Worm (Caenorhabditis elegans) whole organism, young adult: ENCODE measurements around the gene denn-4.

Experiments
- B0019.2 ChIP-seq: fragments of 200-800 bp; sonication (Bioruptor generic); conservative IDR thresholded peaks from 2 replicates; pipeline ENCODE4 v1.3.6; 2022; ENCODE audit warnings: missing genetic modification reagents, missing genetic modification characterization, missing compliant biosample characterization
- B0035.1 ChIP-seq: sonication (generic microtip); optimal IDR thresholded peaks from 2 replicates; lab custom pipeline; 2016; ENCODE audit warnings: missing genetic modification characterization, mild to moderate bottlenecking, missing compliant biosample characterization, missing genotype, missing genetic modification reagents
- B0336.3 ChIP-seq: fragments of 200-800 bp; sonication (Bioruptor generic); IDR thresholded peaks from 2 replicates; pipeline ENCODE4 v1.3.6; 2022; ENCODE audit warnings: missing genetic modification characterization, missing compliant biosample characterization
- D2030.7 ChIP-seq: fragments of 200-800 bp; sonication (Bioruptor generic); IDR thresholded peaks from 2 replicates; pipeline ENCODE4 v1.3.6; 2022; ENCODE audit warnings: missing genetic modification reagents, missing genetic modification characterization, missing compliant biosample characterization
- F10E7.11 ChIP-seq: sonication (generic microtip); optimal IDR thresholded peaks from 2 replicates; lab custom pipeline; 2017; ENCODE audit warnings: mild to moderate bottlenecking, missing genetic modification characterization, moderate library complexity, missing compliant biosample characterization
- F55B11.4 ChIP-seq: sonication (generic microtip); optimal IDR thresholded peaks from 2 replicates; lab custom pipeline; 2016; ENCODE audit warnings: missing compliant biosample characterization, missing genetic modification characterization, borderline replicate concordance; ENCODE audit not compliant: insufficient read depth
- K11D2.4 ChIP-seq: fragments of 200-800 bp; sonication (Bioruptor generic); IDR thresholded peaks from 2 replicates; pipeline ENCODE4 v1.3.6; 2022; ENCODE audit warnings: missing genetic modification reagents, missing genetic modification characterization, missing compliant biosample characterization
- T26A5.8 ChIP-seq: sonication (generic microtip); optimal IDR thresholded peaks from 2 replicates; lab custom pipeline; 2016; ENCODE audit warnings: missing genetic modification characterization, missing compliant biosample characterization
- Y56A3A.18 ChIP-seq: fragments of 200-800 bp; sonication (Bioruptor generic); IDR thresholded peaks from 2 replicates; pipeline ENCODE4 v1.3.6; 2022; ENCODE audit warnings: missing genetic modification reagents, missing genetic modification characterization, missing compliant biosample characterization
- Y67H2A.10 ChIP-seq: fragments of 200-800 bp; sonication (Bioruptor generic); conservative IDR thresholded peaks from 2 replicates; pipeline ENCODE4 v1.3.6; 2022; ENCODE audit warnings: missing genetic modification reagents, missing genetic modification characterization, missing compliant biosample characterization
- ama-1 ChIP-seq, 3 experiments: fragments of 150-350 bp in 1 of 3; sonication (generic microtip) in 2 of 3; optimal IDR thresholded peaks; 2 replicates each; lab custom pipeline; 2014 to 2018; ENCODE audit warnings: missing biosample characterization in 2 of 3, missing genetic modification characterization in 2 of 3, missing genetic modification reagents in 2 of 3
- cebp-1 ChIP-seq, 2 experiments: fragments of 200-800 bp in 1 of 2; sonication (Bioruptor generic) in 1 of 2; sonication (generic microtip) in 1 of 2; IDR thresholded peaks in 1 of 2; optimal IDR thresholded peaks in 1 of 2; 2 replicates each; pipeline versions ENCODE4 v1.3.6 to Lab custom; 2017 to 2022; ENCODE audit warnings: missing compliant biosample characterization in 2 of 2, missing genetic modification characterization in 2 of 2, mild to moderate bottlenecking in 1 of 2, missing genetic modification reagents in 1 of 2, moderate library complexity in 1 of 2
- cebp-2 ChIP-seq: fragments of 200-800 bp; sonication (Bioruptor generic); IDR thresholded peaks from 2 replicates; pipeline ENCODE4 v1.3.6; 2022; ENCODE audit warnings: missing genetic modification characterization, missing compliant biosample characterization
- ceh-27 ChIP-seq: fragments of 200-800 bp; sonication (Bioruptor generic); optimal IDR thresholded peaks from 2 replicates; lab custom pipeline; 2018; ENCODE audit warnings: mild to moderate bottlenecking, missing genetic modification characterization, moderate library complexity, missing compliant biosample characterization
- chd-7 ChIP-seq: sonication (generic microtip); optimal IDR thresholded peaks from 2 replicates; lab custom pipeline; 2016; ENCODE audit warnings: mild to moderate bottlenecking, missing genetic modification characterization, moderate library complexity, missing compliant biosample characterization
- dpl-1 ChIP-seq: fragments of 150-350 bp; optimal IDR thresholded peaks from 2 replicates; lab custom pipeline; 2014; ENCODE audit warnings: missing biosample characterization, missing genetic modification reagents, missing genetic modification characterization
- efl-1 ChIP-seq: fragments of 150-350 bp; optimal IDR thresholded peaks from 2 replicates; lab custom pipeline; 2014; ENCODE audit warnings: missing biosample characterization, missing genetic modification reagents, missing genetic modification characterization
- egl-44 ChIP-seq: fragments of 200-800 bp; sonication (Bioruptor generic); IDR thresholded peaks from 2 replicates; pipeline ENCODE4 v1.3.6; 2022; ENCODE audit warnings: missing genetic modification reagents, missing genetic modification characterization, missing compliant biosample characterization
- ekl-4 ChIP-seq: fragments of 200-800 bp; sonication (Bioruptor generic); IDR thresholded peaks from 2 replicates; pipeline ENCODE4 v1.3.6; 2022; ENCODE audit warnings: missing genetic modification reagents, missing genetic modification characterization, missing compliant biosample characterization
- fkh-3 ChIP-seq: sonication (generic microtip); optimal IDR thresholded peaks from 2 replicates; lab custom pipeline; 2016; ENCODE audit warnings: mild to moderate bottlenecking, missing genetic modification characterization, missing compliant biosample characterization
- hlh-26 ChIP-seq: fragments of 200-800 bp; sonication (Bioruptor generic); conservative IDR thresholded peaks from 2 replicates; pipeline ENCODE4 v1.3.6; 2022; ENCODE audit warnings: missing genetic modification reagents, missing genetic modification characterization, missing compliant biosample characterization
- hmg-1.2 ChIP-seq: fragments of 200-800 bp; sonication (Bioruptor generic); IDR thresholded peaks from 2 replicates; pipeline ENCODE4 v1.3.6; 2022; ENCODE audit warnings: missing genetic modification reagents, missing genetic modification characterization, missing compliant biosample characterization
- hrde-1 ChIP-seq: sonication (generic microtip); optimal IDR thresholded peaks from 2 replicates; lab custom pipeline; 2016; ENCODE audit warnings: missing genetic modification characterization, mild to moderate bottlenecking, missing compliant biosample characterization, moderate library complexity, missing genotype, missing genetic modification reagents, borderline replicate concordance
- lag-1 ChIP-seq: fragments of 200-800 bp; sonication (Bioruptor generic); IDR thresholded peaks from 2 replicates; pipeline ENCODE4 v1.3.6; 2022; ENCODE audit warnings: missing genetic modification reagents, missing genetic modification characterization, missing compliant biosample characterization
- let-526 ChIP-seq: fragments of 200-800 bp; sonication (Bioruptor generic); IDR thresholded peaks from 2 replicates; pipeline ENCODE4 v1.3.6; 2022; ENCODE audit warnings: missing genetic modification reagents, missing genetic modification characterization, missing compliant biosample characterization
- let-607 ChIP-seq, 2 experiments: fragments of 200-800 bp in 1 of 2; sonication (Bioruptor generic) in 1 of 2; sonication (generic microtip) in 1 of 2; optimal IDR thresholded peaks; 2 replicates each; lab custom pipeline; 2016 to 2018; ENCODE audit warnings: mild to moderate bottlenecking in 2 of 2, missing compliant biosample characterization in 2 of 2, missing genetic modification characterization in 2 of 2, moderate library complexity in 2 of 2, missing genotype in 1 of 2
- lsy-27 ChIP-seq: sonication (generic microtip); optimal IDR thresholded peaks from 2 replicates; lab custom pipeline; 2017; ENCODE audit warnings: missing genetic modification characterization, mild to moderate bottlenecking, missing compliant biosample characterization, antibody characterized with exemption, missing genotype, borderline replicate concordance; ENCODE audit not compliant: insufficient read depth
- mcd-1 ChIP-seq: fragments of 200-800 bp; sonication (Bioruptor generic); IDR thresholded peaks from 2 replicates; pipeline ENCODE4 v1.3.6; 2022; ENCODE audit warnings: missing genetic modification reagents, missing genetic modification characterization, missing compliant biosample characterization
- pbrm-1 ChIP-seq: fragments of 200-800 bp; sonication (Bioruptor generic); IDR thresholded peaks from 2 replicates; pipeline ENCODE4 v1.3.6; 2022; ENCODE audit warnings: missing genetic modification reagents, missing genetic modification characterization, missing compliant biosample characterization
- rcor-1 ChIP-seq: fragments of 200-800 bp; sonication (Bioruptor generic); IDR thresholded peaks from 2 replicates; pipeline ENCODE4 v1.3.6; 2022; ENCODE audit warnings: missing genetic modification reagents, missing genetic modification characterization, missing compliant biosample characterization
- sdz-38 ChIP-seq: sonication (generic microtip); optimal IDR thresholded peaks from 2 replicates; lab custom pipeline; 2016; ENCODE audit warnings: missing genotype, missing genetic modification characterization, missing compliant biosample characterization
- snpc-1.3 ChIP-seq: sonication (generic microtip); optimal IDR thresholded peaks from 2 replicates; lab custom pipeline; 2017; ENCODE audit warnings: missing genetic modification characterization, mild to moderate bottlenecking, missing compliant biosample characterization, antibody characterized with exemption, moderate library complexity, missing genotype, missing genetic modification reagents; ENCODE audit not compliant: insufficient read depth
- snpc-3.4 ChIP-seq: sonication (generic microtip); optimal IDR thresholded peaks from 2 replicates; lab custom pipeline; 2017; ENCODE audit warnings: missing genetic modification characterization, mild to moderate bottlenecking, missing compliant biosample characterization, antibody characterized with exemption, moderate library complexity, missing genotype, missing genetic modification reagents
- tbp1 ChIP-seq: fragments of 200-800 bp; sonication (Bioruptor generic); optimal IDR thresholded peaks from 2 replicates; lab custom pipeline; 2018; ENCODE audit warnings: mild to moderate bottlenecking, missing genetic modification characterization, missing compliant biosample characterization
- unc-62 ChIP-seq: fragments of 150-350 bp; optimal IDR thresholded peaks from 2 replicates; lab custom pipeline; 2014; ENCODE audit warnings: missing biosample characterization, missing genetic modification reagents, missing genetic modification characterization
- zfh-2 ChIP-seq: fragments of 200-800 bp; sonication (Bioruptor generic); conservative IDR thresholded peaks from 2 replicates; pipeline ENCODE4 v1.3.6; 2022; ENCODE audit warnings: missing genetic modification reagents, missing genetic modification characterization, missing compliant biosample characterization
- ztf-18 ChIP-seq: sonication (generic microtip); optimal IDR thresholded peaks from 2 replicates; lab custom pipeline; 2016; ENCODE audit warnings: missing genotype, mild to moderate bottlenecking, missing genetic modification characterization, missing compliant biosample characterization
- ztf-28 ChIP-seq: fragments of 200-800 bp; sonication (Bioruptor generic); IDR thresholded peaks from 2 replicates; pipeline ENCODE4 v1.3.6; 2022; ENCODE audit warnings: missing genetic modification reagents, missing genetic modification characterization, missing compliant biosample characterization
- ztf-3 ChIP-seq: fragments of 200-800 bp; sonication (Bioruptor generic); optimal IDR thresholded peaks from 2 replicates; lab custom pipeline; 2018; ENCODE audit warnings: mild to moderate bottlenecking, missing genetic modification characterization, missing compliant biosample characterization

The denn-4 gene

ce11 chrIV:1959554-1959953 lies 35.8 kb downstream of the denn-4 start, which contains the start of gene tdpo-1:
TSS of gene tdpo-1 (plus strand) at chrIV:1959854.
- TF ChIP-seq ztf-28 (no peak), snpc-3.4 (tag; lab: Kevin White, UChicago) (no peak)

- TF ChIP-seq mcd-1 (GFP tag; lab: Robert Waterston, UW) (peak; percentile 60), B0019.2 (GFP tag; lab: Robert Waterston, UW) (no peak), ztf-18 (tag; lab: Kevin White, UChicago) (no peak), B0336.3 (GFP tag; lab: Robert Waterston, UW) (no peak), Y67H2A.10 (no peak), T26A5.8 (no peak), ceh-27 (GFP tag; lab: Kevin White, UChicago) (no peak), cebp-2 (GFP tag; lab: Robert Waterston, UW) (no peak), snpc-1.3 (tag; lab: Kevin White, UChicago) (no peak), hlh-26 (GFP tag; lab: Robert Waterston, UW) (no peak), hrde-1 (no peak), F55B11.4 (tag; lab: Kevin White, UChicago) (no peak), efl-1 (GFP tag; lab: Kevin White, UChicago) (peak; percentile 13), D2030.7 (GFP tag; lab: Robert Waterston, UW) (0 out of 2 replicates have a peak, but pooled peaks have one; percentile 19)
Observed at ce11 chrIV:1963247-1963646, 39.4 kb downstream of the denn-4 start, which contains the start of gene ulp-3. TSS of gene ulp-3 (plus strand) at chrIV:1963634.

ce11 chrIV:1964057-1964456 lies 40.3 kb downstream of the denn-4 start:
- TF ChIP-seq mcd-1 (GFP tag; lab: Robert Waterston, UW) (peak; percentile 46; the same call in 1 of the 2 replicates), F10E7.11 (tag; lab: Kevin White, UChicago) (no peak), pbrm-1 (no peak), cebp-1 (GFP tag; IDR thresholded peaks at IDR 0.05; lab: Robert Waterston, UW) (no peak), cebp-1 (tag; optimal IDR thresholded peaks at IDR 0.05; lab: Kevin White, UChicago) (peak; percentile 64), hrde-1 (no peak), chd-7 (tag; lab: Kevin White, UChicago) (no peak)
- TF ChIP-seq, all 124 proteins: peak for 2

ce11 chrIV:1965135-1965534 lies 41.3 kb downstream of the denn-4 start, which contains the start of gene Y48A5A.1:
TSS of gene Y48A5A.1 (plus strand) at chrIV:1965481.
- no peak for TF ChIP-seq snpc-1.3 (tag; lab: Kevin White, UChicago)
- no peak for TF ChIP-seq K11D2.4 (GFP tag; lab: Robert Waterston, UW)
- no peak for TF ChIP-seq lag-1 (GFP tag; lab: Robert Waterston, UW)
- TF ChIP-seq Y67H2A.10, result no peak
- no peak for TF ChIP-seq F10E7.11 (tag; lab: Kevin White, UChicago)
- no peak for TF ChIP-seq B0035.1 (tag; lab: Kevin White, UChicago)
- no peak for TF ChIP-seq sdz-38
- TF ChIP-seq let-607 (tag; optimal IDR thresholded peaks at IDR 0.05; lab: Kevin White, UChicago), result no peak
- TF ChIP-seq lsy-27 (tag; lab: Kevin White, UChicago), result no peak
- no peak for TF ChIP-seq hmg-1.2 (GFP tag; lab: Robert Waterston, UW)

ce11 chrIV:1969353-1969752 lies 45.6 kb downstream of the denn-4 start, which contains the start of gene Y48A5A.3:
TSS of gene Y48A5A.3 (plus strand) at chrIV:1969737.
- TF ChIP-seq egl-44 (GFP tag; lab: Robert Waterston, UW), result no peak
- no peak for TF ChIP-seq Y56A3A.18 (GFP tag; lab: Robert Waterston, UW)
- TF ChIP-seq chd-7 (tag; lab: Kevin White, UChicago), result no peak
- no peak for TF ChIP-seq zfh-2 (GFP tag; lab: Robert Waterston, UW)
- no peak for TF ChIP-seq unc-62 (GFP tag; lab: Kevin White, UChicago)
- TF ChIP-seq tbp1 (GFP tag; lab: Kevin White, UChicago), result no peak
- no peak for TF ChIP-seq snpc-1.3 (tag; lab: Kevin White, UChicago)
- no peak for TF ChIP-seq dpl-1
- no peak for TF ChIP-seq ama-1 (optimal IDR thresholded peaks at IDR 0.05; lab: Kevin White, UChicago)
- TF ChIP-seq ama-1 (GFP tag; optimal IDR thresholded peaks at IDR 0.05; lab: Kevin White, UChicago), result no peak
- no peak for TF ChIP-seq ztf-3 (GFP tag; lab: Kevin White, UChicago)
- TF ChIP-seq B0336.3 (GFP tag; lab: Robert Waterston, UW), result no peak
- no peak for TF ChIP-seq ekl-4 (GFP tag; lab: Robert Waterston, UW)
- TF ChIP-seq rcor-1 (GFP tag; lab: Robert Waterston, UW), result no peak
- no peak for TF ChIP-seq fkh-3 (tag; lab: Kevin White, UChicago)
- TF ChIP-seq Y67H2A.10, result no peak
- TF ChIP-seq let-526 (GFP tag; lab: Robert Waterston, UW), result no peak
